Fruit fly (Drosophila melanogaster): Measurements from ENCODE around the gene CG11837.

Gene CG11837

dm6 chr3R:29088938-29089661 is 39.8 kb downstream of the CG11837 start (continued):
- TF ChIP-seq lilli (GFP tag; optimal IDR thresholded peaks at IDR 0.05) (peak; percentile 68), YL-1 (GFP tag; optimal IDR thresholded peaks at IDR 0.05) (peak; percentile 21), CG13296 (GFP tag; optimal IDR thresholded peaks at IDR 0.05) (peak; percentile 17), en (GFP tag; optimal IDR thresholded peaks at IDR 0.05) (peak; percentile 53), pfk (GFP tag; optimal IDR thresholded peaks at IDR 0.05) (no peak), HLH54F (GFP tag; optimal IDR thresholded peaks at IDR 0.05) (peak; percentile 62), Opbp (GFP tag; IDR thresholded peaks at IDR 0.05; ENCODE audit: partially characterized antibody) (no peak), wek (GFP tag; optimal IDR thresholded peaks at IDR 0.05) (no peak), zf30C (GFP tag; optimal IDR thresholded peaks at IDR 0.05) (peak; percentile 63), B-H1 (GFP tag; IDR thresholded peaks at IDR 0.05) (peak; percentile 44; the same call in 2 of the 3 replicates), p53 (GFP tag; optimal IDR thresholded peaks at IDR 0.05) (no peak), CG17328 (GFP tag; IDR thresholded peaks at IDR 0.05) (peak; percentile 51; the same call in 1 of the 2 replicates), Med (GFP tag) (peak; percentile 93), seq (GFP tag; IDR thresholded peaks at IDR 0.05) (peak; percentile 59; the same call in 1 of the 2 replicates), CG30431 (GFP tag; optimal IDR thresholded peaks at IDR 0.05) (peak; percentile 57), Elba2 (GFP tag; optimal IDR thresholded peaks at IDR 0.05) (no peak), CG6683 (GFP tag; optimal IDR thresholded peaks at IDR 0.05) (peak; percentile 45), Spps (tag; optimal IDR thresholded peaks at IDR 0.05) (peak; percentile 36), CG7556 (GFP tag; optimal IDR thresholded peaks at IDR 0.05) (peak; percentile 83), Max (GFP tag; optimal IDR thresholded peaks at IDR 0.05) (peak; percentile 65), scrt (GFP tag; optimal IDR thresholded peaks at IDR 0.05) (peak; percentile 55), Aef1 (GFP tag; IDR thresholded peaks at IDR 0.05) (peak; percentile 33; the same call in 2 of the 3 replicates), rib (GFP tag; IDR thresholded peaks at IDR 0.05) (no peak), CG10654 (GFP tag; optimal IDR thresholded peaks at IDR 0.05) (peak; percentile 45), nerfin-1 (tag; optimal IDR thresholded peaks at IDR 0.05) (peak; percentile 42), Awh (GFP tag; IDR thresholded peaks at IDR 0.05) (peak; percentile 71), CG34376 (GFP tag; optimal IDR thresholded peaks at IDR 0.05) (no peak), CG17359 (tag; optimal IDR thresholded peaks at IDR 0.05) (peak; percentile 74), her (GFP tag; optimal IDR thresholded peaks at IDR 0.05) (no peak), CG11696 (GFP tag; IDR thresholded peaks at IDR 0.05) (no peak), Rx (GFP tag; IDR thresholded peaks at IDR 0.05) (peak; percentile 51; the same call in 1 of the 2 replicates), CG2199 (GFP tag; IDR thresholded peaks at IDR 0.05) (no peak), CG10209 (GFP tag; optimal IDR thresholded peaks at IDR 0.05) (peak; percentile 68), Neu2 (GFP tag; optimal IDR thresholded peaks at IDR 0.05; ENCODE audit: borderline replicate concordance) (no peak), jing (GFP tag; optimal IDR thresholded peaks at IDR 0.05) (peak; percentile 58), Poxn (GFP tag; IDR thresholded peaks at IDR 0.05) (no peak), Trl (optimal IDR thresholded peaks at IDR 0.05) (peak in 1 of 2 experiments; percentile 1), Trl (GFP tag; optimal IDR thresholded peaks at IDR 0.05) (peak; percentile 34), CG11085 (GFP tag; IDR thresholded peaks at IDR 0.05) (no peak), CG3847 (GFP tag; IDR thresholded peaks at IDR 0.05) (peak; percentile 57), Stat92E (GFP tag; optimal IDR thresholded peaks at IDR 0.05) (no peak), Hr39 (optimal IDR thresholded peaks at IDR 0.05) (no peak), CG30020 (tag; optimal IDR thresholded peaks at IDR 0.05) (no peak), CG15696 (tag; optimal IDR thresholded peaks at IDR 0.05) (peak; percentile 34), luna (GFP tag; optimal IDR thresholded peaks at IDR 0.05) (no peak), CG3407 (GFP tag; optimal IDR thresholded peaks at IDR 0.05) (peak; percentile 50), z (GFP tag; IDR thresholded peaks at IDR 0.05) (0 out of 3 replicates have a peak, but pooled peaks have one; percentile 15), run (tag; optimal IDR thresholded peaks at IDR 0.05) (peak; percentile 41), prd (optimal IDR thresholded peaks at IDR 0.05) (no peak), prd (GFP tag; IDR thresholded peaks at IDR 0.05) (peak; percentile 79), CG4282 (GFP tag; optimal IDR thresholded peaks at IDR 0.05) (no peak)

Data from whole organism, embryonic.